Worm (Caenorhabditis elegans): Measurements from ENCODE around the gene cept-2.

DNA sequence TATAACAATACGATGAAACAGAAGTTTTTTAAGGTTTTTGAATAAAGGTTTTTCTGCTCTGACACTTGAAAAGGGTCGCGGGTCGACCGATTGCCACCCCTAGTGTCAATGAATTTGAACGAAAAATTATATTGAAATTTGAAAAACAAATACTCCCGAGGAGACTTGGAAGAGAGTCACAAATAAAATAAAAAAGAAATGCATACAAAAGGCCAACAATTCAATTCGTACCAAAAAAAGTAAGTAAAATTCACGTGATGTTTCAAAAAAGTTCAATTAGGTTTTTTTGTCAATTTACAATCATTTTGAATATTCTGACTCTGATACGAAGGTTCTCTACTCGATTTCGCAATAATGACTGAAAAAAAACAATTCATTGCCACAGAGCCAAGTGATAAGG lies 45.9 kb downstream of the cept-2 start, which contains the start of gene C15H11.1:
- TF ChIP-seq ama-1 (optimal IDR thresholded peaks at IDR 0.05) (no peak), hnd-1 (tag; optimal IDR thresholded peaks at IDR 0.05) (no peak), ceh-13 (GFP tag; optimal IDR thresholded peaks at IDR 0.05) (no peak), tra-4 (tag; optimal IDR thresholded peaks at IDR 0.05) (no peak)
